Worm (Caenorhabditis elegans) whole organism, L1 larva: Measurements from ENCODE around the gene eef-1B.1.

Experiments used
- C04F5.9 ChIP-seq: sonication (generic microtip); optimal IDR thresholded peaks from 2 replicates; lab custom pipeline; 2016; ENCODE audit warnings: missing genetic modification characterization, missing compliant biosample characterization
- C16A3.4 ChIP-seq: fragments of 150-350 bp; optimal IDR thresholded peaks from 2 replicates; lab custom pipeline; 2014; ENCODE audit warnings: missing biosample characterization, missing genetic modification characterization
- F16B12.6 ChIP-seq: fragments of 150-350 bp; optimal IDR thresholded peaks from 2 replicates; lab custom pipeline; 2014; ENCODE audit warnings: missing biosample characterization, missing genetic modification characterization
- aha-1 ChIP-seq: fragments of 150-350 bp; optimal IDR thresholded peaks from 2 replicates; lab custom pipeline; 2014; ENCODE audit warnings: missing biosample characterization, missing genetic modification characterization
- aly-2 ChIP-seq: fragments of 150-350 bp; optimal IDR thresholded peaks from 2 replicates; lab custom pipeline; 2014; ENCODE audit warnings: missing biosample characterization, missing genetic modification characterization
- ama-1 ChIP-seq: fragments of 150-350 bp; optimal IDR thresholded peaks from 2 replicates; lab custom pipeline; 2014
- blmp-1 ChIP-seq: fragments of 150-350 bp; optimal IDR thresholded peaks from 2 replicates; lab custom pipeline; 2014; ENCODE audit warnings: missing biosample characterization, missing genetic modification characterization
- ceh-63 ChIP-seq: fragments of 200-800 bp; sonication (Bioruptor generic); optimal IDR thresholded peaks from 2 replicates; lab custom pipeline; 2018; ENCODE audit warnings: mild to moderate bottlenecking, missing genetic modification characterization, missing compliant biosample characterization
- ceh-8 ChIP-seq: fragments of 200-800 bp; sonication (Bioruptor generic); optimal IDR thresholded peaks from 2 replicates; lab custom pipeline; 2018; ENCODE audit warnings: mild to moderate bottlenecking, missing genetic modification characterization, moderate library complexity, missing compliant biosample characterization
- ceh-82 ChIP-seq, 3 experiments: fragments of 150-350 bp in 1 of 3; sonication (generic microtip) in 2 of 3; optimal IDR thresholded peaks; 2 replicates each; lab custom pipeline; 2014 to 2017; ENCODE audit warnings: missing biosample characterization in 3 of 3, missing genetic modification characterization in 3 of 3
- ceh-88 ChIP-seq: fragments of 200-800 bp; sonication (Bioruptor generic); IDR thresholded peaks from 2 replicates; pipeline ENCODE4 v1.3.6; 2022; ENCODE audit warnings: missing genetic modification characterization, missing compliant biosample characterization
- ceh-90 ChIP-seq: sonication (generic microtip); optimal IDR thresholded peaks from 2 replicates; lab custom pipeline; 2016; ENCODE audit warnings: missing genetic modification characterization, missing compliant biosample characterization
- dpl-1 ChIP-seq, 3 experiments: fragments of 150-350 bp in 2 of 3; sonication (generic microtip) in 1 of 3; optimal IDR thresholded peaks; 2 replicates each; lab custom pipeline; 2014 to 2017; ENCODE audit warnings: missing biosample characterization in 3 of 3, missing genetic modification characterization in 3 of 3, missing genetic modification reagents in 3 of 3
- dsc-1 ChIP-seq: sonication (generic microtip); optimal IDR thresholded peaks from 2 replicates; lab custom pipeline; 2016; ENCODE audit warnings: mild to moderate bottlenecking, missing genetic modification characterization, missing compliant biosample characterization
- efl-1 ChIP-seq, 4 experiments: fragments of 150-350 bp; optimal IDR thresholded peaks in 3 of 4; peaks in 1 of 4; 1 replicate in 1 of 4; 2 replicates in 3 of 4; lab custom pipeline; 2014; ENCODE audit warnings: missing biosample characterization in 2 of 4, missing genetic modification characterization in 2 of 4, missing genetic modification reagents in 2 of 4
- efl-3 ChIP-seq: fragments of 200-800 bp; sonication (Bioruptor generic); optimal IDR thresholded peaks from 2 replicates; lab custom pipeline; 2018; ENCODE audit warnings: mild to moderate bottlenecking, missing genetic modification characterization, missing compliant biosample characterization
- egl-13 ChIP-seq: sonication (generic microtip); optimal IDR thresholded peaks from 2 replicates; lab custom pipeline; 2016; ENCODE audit warnings: missing genotype, missing genetic modification reagents, missing genetic modification characterization, missing compliant biosample characterization
- egl-27 ChIP-seq, 2 experiments: fragments of 150-350 bp in 1 of 2; sonication (generic microtip); optimal IDR thresholded peaks; 3 replicates each; lab custom pipeline; 2017 to 2018; ENCODE audit warnings: missing biosample characterization in 2 of 2, missing genetic modification characterization in 2 of 2, missing genetic modification reagents in 2 of 2
- fkh-8 ChIP-seq: sonication (generic microtip); optimal IDR thresholded peaks from 2 replicates; lab custom pipeline; 2016; ENCODE audit warnings: mild to moderate bottlenecking, missing genetic modification characterization, missing compliant biosample characterization
- grh-1 ChIP-seq: fragments of 200-800 bp; sonication (Bioruptor generic); IDR thresholded peaks from 2 replicates; pipeline ENCODE4 v1.3.6; 2022; ENCODE audit warnings: missing genetic modification reagents, missing genetic modification characterization, missing compliant biosample characterization
- hlh-17 ChIP-seq: fragments of 200-800 bp; sonication (Bioruptor generic); optimal IDR thresholded peaks from 2 replicates; lab custom pipeline; 2018; ENCODE audit warnings: missing genetic modification characterization, mild to moderate bottlenecking, missing compliant biosample characterization, moderate library complexity, borderline replicate concordance
- hlh-4 ChIP-seq: sonication (generic microtip); optimal IDR thresholded peaks from 2 replicates; lab custom pipeline; 2016; ENCODE audit warnings: mild to moderate bottlenecking, missing genetic modification characterization, missing compliant biosample characterization
- hpl-2 ChIP-seq: fragments of 150-350 bp; optimal IDR thresholded peaks from 2 replicates; lab custom pipeline; 2014; ENCODE audit warnings: missing biosample characterization, missing genetic modification reagents, missing genetic modification characterization
- lin-13 ChIP-seq: fragments of 150-350 bp; optimal IDR thresholded peaks from 2 replicates; lab custom pipeline; 2014; ENCODE audit warnings: missing biosample characterization, missing genetic modification reagents, missing genetic modification characterization
- lin-15B ChIP-seq: fragments of 150-350 bp; sonication (generic microtip); optimal IDR thresholded peaks from 3 replicates; lab custom pipeline; 2014; ENCODE audit warnings: missing biosample characterization, missing genetic modification characterization
- lin-39 ChIP-seq: fragments of 150-350 bp; optimal IDR thresholded peaks from 2 replicates; lab custom pipeline; 2014; ENCODE audit warnings: missing biosample characterization, missing genetic modification reagents, missing genetic modification characterization
- lir-3 ChIP-seq: sonication (generic microtip); optimal IDR thresholded peaks from 2 replicates; lab custom pipeline; 2016; ENCODE audit warnings: mild to moderate bottlenecking, missing genetic modification characterization, moderate library complexity, missing compliant biosample characterization; ENCODE audit not compliant: poor library complexity
- mef-2 ChIP-seq: fragments of 150-350 bp; optimal IDR thresholded peaks from 2 replicates; lab custom pipeline; 2014; ENCODE audit warnings: missing biosample characterization, missing genetic modification characterization
- mep-1 ChIP-seq: fragments of 150-350 bp; optimal IDR thresholded peaks from 2 replicates; lab custom pipeline; 2014; ENCODE audit warnings: missing biosample characterization, missing genetic modification characterization
- nhr-11 ChIP-seq: fragments of 150-350 bp; optimal IDR thresholded peaks from 2 replicates; lab custom pipeline; 2014; ENCODE audit warnings: missing biosample characterization, missing genetic modification characterization
- nhr-12 ChIP-seq: sonication (generic microtip); optimal IDR thresholded peaks from 2 replicates; lab custom pipeline; 2017; ENCODE audit warnings: missing biosample characterization, missing genetic modification characterization
- nhr-20 ChIP-seq: sonication (generic microtip); optimal IDR thresholded peaks from 2 replicates; lab custom pipeline; 2016; ENCODE audit warnings: mild to moderate bottlenecking, missing genetic modification characterization, missing compliant biosample characterization
- nhr-28 ChIP-seq: fragments of 150-350 bp; optimal IDR thresholded peaks from 2 replicates; lab custom pipeline; 2014; ENCODE audit warnings: missing biosample characterization, missing genetic modification characterization
- nhr-76 ChIP-seq: sonication (generic microtip); optimal IDR thresholded peaks from 2 replicates; lab custom pipeline; 2017; ENCODE audit warnings: missing biosample characterization, missing genetic modification characterization
- nhr-77 ChIP-seq: fragments of 150-350 bp; optimal IDR thresholded peaks from 2 replicates; lab custom pipeline; 2014; ENCODE audit warnings: missing biosample characterization, missing genetic modification characterization
- nhr-84 ChIP-seq: sonication (generic microtip); optimal IDR thresholded peaks from 2 replicates; lab custom pipeline; 2017; ENCODE audit warnings: missing biosample characterization, missing genetic modification characterization
- nhr-90 ChIP-seq: sonication (generic microtip); optimal IDR thresholded peaks from 2 replicates; lab custom pipeline; 2016; ENCODE audit warnings: mild to moderate bottlenecking, missing genetic modification characterization, missing compliant biosample characterization; ENCODE audit not compliant: poor library complexity
- pax-3 ChIP-seq: fragments of 200-800 bp; sonication (Bioruptor generic); optimal IDR thresholded peaks from 2 replicates; lab custom pipeline; 2018; ENCODE audit warnings: mild to moderate bottlenecking, missing genetic modification characterization, moderate library complexity, missing compliant biosample characterization
- rnt-1 ChIP-seq: sonication (generic microtip); optimal IDR thresholded peaks from 2 replicates; lab custom pipeline; 2016; ENCODE audit warnings: mild to moderate bottlenecking, missing genetic modification characterization, moderate library complexity, missing compliant biosample characterization
- skn-1 ChIP-seq: fragments of 150-350 bp; optimal IDR thresholded peaks from 2 replicates; lab custom pipeline; 2014; ENCODE audit warnings: missing biosample characterization, missing genetic modification characterization
- snpc-4 ChIP-seq: fragments of 150-350 bp; optimal IDR thresholded peaks from 2 replicates; lab custom pipeline; 2014; ENCODE audit warnings: missing biosample characterization, missing genetic modification characterization
- snu-23 ChIP-seq: sonication (generic microtip); optimal IDR thresholded peaks from 2 replicates; lab custom pipeline; 2016; ENCODE audit warnings: missing genetic modification characterization, missing compliant biosample characterization
- sox-4 ChIP-seq: sonication (generic microtip); optimal IDR thresholded peaks from 2 replicates; lab custom pipeline; 2016; ENCODE audit warnings: missing genetic modification characterization, missing compliant biosample characterization
- sptf-1 ChIP-seq: fragments of 150-350 bp; optimal IDR thresholded peaks from 2 replicates; lab custom pipeline; 2014; ENCODE audit warnings: missing biosample characterization, missing genetic modification characterization
- unc-130 ChIP-seq: fragments of 150-350 bp; optimal IDR thresholded peaks from 2 replicates; lab custom pipeline; 2017; ENCODE audit warnings: missing biosample characterization, missing genetic modification characterization, inconsistent platforms
- unc-30 ChIP-seq: sonication (generic microtip); optimal IDR thresholded peaks from 2 replicates; lab custom pipeline; 2017; ENCODE audit warnings: missing biosample characterization, missing genetic modification characterization
- unc-62 ChIP-seq: fragments of 150-350 bp; optimal IDR thresholded peaks from 2 replicates; lab custom pipeline; 2014; ENCODE audit warnings: missing biosample characterization, missing genetic modification reagents, missing genetic modification characterization
- unc-86 ChIP-seq: sonication (generic microtip); optimal IDR thresholded peaks from 2 replicates; lab custom pipeline; 2016; ENCODE audit warnings: missing genetic modification characterization, missing compliant biosample characterization
- unc-98 ChIP-seq: fragments of 200-800 bp; sonication (Bioruptor generic); IDR thresholded peaks from 2 replicates; pipeline ENCODE4 v1.3.6; 2022; ENCODE audit warnings: missing genetic modification characterization, missing compliant biosample characterization
- vab-15 ChIP-seq: sonication (generic microtip); optimal IDR thresholded peaks from 2 replicates; lab custom pipeline; 2017; ENCODE audit warnings: missing genotype, mild to moderate bottlenecking, missing genetic modification characterization, missing compliant biosample characterization
- xbp-1 ChIP-seq: sonication (generic microtip); optimal IDR thresholded peaks from 2 replicates; lab custom pipeline; 2016; ENCODE audit warnings: missing genetic modification characterization, missing compliant biosample characterization
- zag-1 ChIP-seq: fragments of 150-350 bp; optimal IDR thresholded peaks from 2 replicates; lab custom pipeline; 2014; ENCODE audit warnings: missing biosample characterization, missing genetic modification characterization
- ztf-11 ChIP-seq, 2 experiments: sonication (generic microtip); optimal IDR thresholded peaks; 2 replicates each; lab custom pipeline; 2016 to 2017; ENCODE audit warnings: missing genetic modification characterization in 2 of 2, missing biosample characterization in 1 of 2, missing compliant biosample characterization in 1 of 2

eef-1B.1 gene

ce11 chrIII:8020823-8021332 lies 47.7 kb upstream of the eef-1B.1 start, which contains the start of gene lin-36 (continued):
- peak; percentile 10 for TF ChIP-seq zag-1 (tag; lab: Kevin White, UChicago)
- peak; percentile 91 for TF ChIP-seq snu-23 (GFP tag; lab: Kevin White, UChicago)
- peak; percentile 93 for TF ChIP-seq dsc-1
- no peak for TF ChIP-seq ceh-90 (tag; lab: Kevin White, UChicago)
- peak; percentile 19; the same call in 1 of the 2 replicates for TF ChIP-seq ceh-88 (GFP tag; lab: Robert Waterston, UW)
- no peak for TF ChIP-seq unc-30 (tag; lab: Kevin White, UChicago)
- no peak for TF ChIP-seq nhr-11 (tag; lab: Kevin White, UChicago)
- TF ChIP-seq C04F5.9 (tag; lab: Kevin White, UChicago), result peak; percentile 74
- no peak for TF ChIP-seq nhr-28 (tag; lab: Kevin White, UChicago)
- TF ChIP-seq hlh-4 (tag; lab: Kevin White, UChicago), result no peak
- no peak for TF ChIP-seq efl-3 (GFP tag; lab: Kevin White, UChicago)
- no peak for TF ChIP-seq hlh-17
- TF ChIP-seq snpc-4 (tag; lab: Kevin White, UChicago), result peak; percentile 52
- TF ChIP-seq egl-13 (tag; lab: Kevin White, UChicago), result peak; percentile 44
- TF ChIP-seq skn-1 (tag; lab: Kevin White, UChicago), result peak; percentile 82
- TF ChIP-seq blmp-1 (tag; lab: Kevin White, UChicago), result peak; percentile 67
- TF ChIP-seq aly-2, result no peak
- no peak for TF ChIP-seq ceh-8
- peak; percentile 78 to 88 (median 88) for TF ChIP-seq dpl-1 (GFP tag; optimal IDR thresholded peaks at IDR 0.05; lab: Kevin White, UChicago)
- peak in 1 of 2 experiments; percentile 6 for TF ChIP-seq egl-27 (tag; optimal IDR thresholded peaks at IDR 0.05; lab: Kevin White, UChicago)
- peak; percentile 78 for TF ChIP-seq grh-1 (GFP tag; lab: Robert Waterston, UW)
- peak; percentile 81 for TF ChIP-seq C16A3.4
- peak; percentile 86 to 91 for TF ChIP-seq efl-1 (optimal IDR thresholded peaks at IDR 0.05; lab: Kevin White, UChicago)
- TF ChIP-seq efl-1 (GFP tag; optimal IDR thresholded peaks at IDR 0.05 in 1 of 2; lab: Kevin White, UChicago), result peak; percentile 87 to 99
- no peak for TF ChIP-seq nhr-12 (tag; lab: Kevin White, UChicago)
- TF ChIP-seq xbp-1 (tag; lab: Kevin White, UChicago), result peak; percentile 79
- TF ChIP-seq ceh-63 (GFP tag; lab: Kevin White, UChicago), result no peak
- peak; percentile 89 for TF ChIP-seq rnt-1 (tag; lab: Kevin White, UChicago)
- TF ChIP-seq sptf-1 (tag; lab: Kevin White, UChicago), result no peak
- TF ChIP-seq ama-1 (lab: Kevin White, UChicago), result no peak
- TF ChIP-seq nhr-84 (tag; lab: Kevin White, UChicago), result no peak
- TF ChIP-seq mef-2 (tag; lab: Kevin White, UChicago), result no peak
- TF ChIP-seq unc-130 (tag; lab: Kevin White, UChicago), result peak; percentile 73
- peak; percentile 62 for TF ChIP-seq nhr-90 (tag; lab: Kevin White, UChicago)
- peak; percentile 69 for TF ChIP-seq lir-3 (tag; lab: Kevin White, UChicago)
- peak; percentile 76 for TF ChIP-seq nhr-20
- TF ChIP-seq fkh-8 (tag; lab: Kevin White, UChicago), result peak; percentile 80
- no peak for TF ChIP-seq unc-98
- peak; percentile 83 for TF ChIP-seq lin-13 (GFP tag; lab: Kevin White, UChicago)
- no peak for TF ChIP-seq aha-1
- TF ChIP-seq vab-15 (tag; lab: Kevin White, UChicago), result peak; percentile 64
- peak; percentile 71 to 91 (median 84) for TF ChIP-seq ceh-82 (tag; optimal IDR thresholded peaks at IDR 0.05; lab: Kevin White, UChicago)
- TF ChIP-seq hpl-2, result no peak
- TF ChIP-seq lin-39, result peak; percentile 36
- TF ChIP-seq ztf-11 (tag; optimal IDR thresholded peaks at IDR 0.05; lab: Kevin White, UChicago), result peak in 1 of 2 experiments; percentile 76
- TF ChIP-seq nhr-76 (tag; lab: Kevin White, UChicago), result no peak
- peak; percentile 9 for TF ChIP-seq pax-3 (tag; lab: Kevin White, UChicago)
- no peak for TF ChIP-seq sox-4
- TF ChIP-seq mep-1 (tag; lab: Kevin White, UChicago), result peak; percentile 94
- TF ChIP-seq nhr-77 (tag; lab: Kevin White, UChicago), result peak; percentile 62
- TF ChIP-seq unc-62 (GFP tag; lab: Kevin White, UChicago), result peak; percentile 72
- TF ChIP-seq lin-15B, result peak; percentile 80
- peak; percentile 84 for TF ChIP-seq unc-86
- TF ChIP-seq F16B12.6 (tag; lab: Kevin White, UChicago), result peak; percentile 99
